Worm (Caenorhabditis elegans) whole organism, L1 larva: Measurements from ENCODE around the gene R13A5.11.

Experiments used
- C04F5.9 ChIP-seq: sonication (generic microtip); optimal IDR thresholded peaks from 2 replicates; lab custom pipeline; 2016; ENCODE audit warnings: missing genetic modification characterization, missing compliant biosample characterization
- ama-1 ChIP-seq: fragments of 150-350 bp; optimal IDR thresholded peaks from 2 replicates; lab custom pipeline; 2014
- blmp-1 ChIP-seq: fragments of 150-350 bp; optimal IDR thresholded peaks from 2 replicates; lab custom pipeline; 2014; ENCODE audit warnings: missing biosample characterization, missing genetic modification characterization
- ceh-82 ChIP-seq, 3 experiments: fragments of 150-350 bp in 1 of 3; sonication (generic microtip) in 2 of 3; optimal IDR thresholded peaks; 2 replicates each; lab custom pipeline; 2014 to 2017; ENCODE audit warnings: missing biosample characterization in 3 of 3, missing genetic modification characterization in 3 of 3
- ces-1 ChIP-seq: fragments of 150-350 bp; optimal IDR thresholded peaks from 2 replicates; lab custom pipeline; 2014; ENCODE audit warnings: missing biosample characterization, missing genetic modification reagents, missing genetic modification characterization
- dpl-1 ChIP-seq, 3 experiments: fragments of 150-350 bp in 2 of 3; sonication (generic microtip) in 1 of 3; optimal IDR thresholded peaks; 2 replicates each; lab custom pipeline; 2014 to 2017; ENCODE audit warnings: missing biosample characterization in 3 of 3, missing genetic modification characterization in 3 of 3, missing genetic modification reagents in 3 of 3
- egl-13 ChIP-seq: sonication (generic microtip); optimal IDR thresholded peaks from 2 replicates; lab custom pipeline; 2016; ENCODE audit warnings: missing genotype, missing genetic modification reagents, missing genetic modification characterization, missing compliant biosample characterization
- elt-2 ChIP-seq: sonication (generic microtip); optimal IDR thresholded peaks from 2 replicates; lab custom pipeline; 2016; ENCODE audit warnings: missing genetic modification characterization, mild to moderate bottlenecking, inconsistent platforms, missing compliant biosample characterization, missing genetic modification reagents
- elt-3 ChIP-seq, 6 experiments: fragments of 150-350 bp in 1 of 6; sonication (generic microtip); optimal IDR thresholded peaks; 2 replicates each; lab custom pipeline; 2017 to 2018; ENCODE audit warnings: missing biosample characterization in 6 of 6, missing genetic modification characterization in 6 of 6, inconsistent platforms in 1 of 6
- ets-5 ChIP-seq: fragments of 200-800 bp; sonication (Bioruptor generic); IDR thresholded peaks from 2 replicates; pipeline ENCODE4 v1.3.6; 2022; ENCODE audit warnings: missing genetic modification characterization, missing compliant biosample characterization
- fkh-8 ChIP-seq: sonication (generic microtip); optimal IDR thresholded peaks from 2 replicates; lab custom pipeline; 2016; ENCODE audit warnings: mild to moderate bottlenecking, missing genetic modification characterization, missing compliant biosample characterization
- fos-1 ChIP-seq: fragments of 150-350 bp; optimal IDR thresholded peaks from 2 replicates; lab custom pipeline; 2014; ENCODE audit warnings: missing biosample characterization, missing genetic modification characterization
- grh-1 ChIP-seq: fragments of 200-800 bp; sonication (Bioruptor generic); IDR thresholded peaks from 2 replicates; pipeline ENCODE4 v1.3.6; 2022; ENCODE audit warnings: missing genetic modification reagents, missing genetic modification characterization, missing compliant biosample characterization
- irx-1 ChIP-seq: sonication (generic microtip); optimal IDR thresholded peaks from 2 replicates; lab custom pipeline; 2016; ENCODE audit warnings: missing genetic modification characterization, missing compliant biosample characterization
- lin-13 ChIP-seq: fragments of 150-350 bp; optimal IDR thresholded peaks from 2 replicates; lab custom pipeline; 2014; ENCODE audit warnings: missing biosample characterization, missing genetic modification reagents, missing genetic modification characterization
- lin-14 ChIP-seq: fragments of 200-800 bp; sonication (Bioruptor generic); optimal IDR thresholded peaks from 2 replicates; lab custom pipeline; 2018; ENCODE audit warnings: mild to moderate bottlenecking, missing genetic modification characterization, moderate library complexity, missing compliant biosample characterization
- lin-35 ChIP-seq, 2 experiments: fragments of 150-350 bp; optimal IDR thresholded peaks; 2 replicates each; lab custom pipeline; 2014; ENCODE audit warnings: missing biosample characterization in 2 of 2, missing genetic modification characterization in 2 of 2, missing genetic modification reagents in 2 of 2
- lsy-2 ChIP-seq, 2 experiments: fragments of 150-350 bp; optimal IDR thresholded peaks; 2 replicates each; lab custom pipeline; 2014; ENCODE audit warnings: missing biosample characterization in 2 of 2, missing genetic modification characterization in 2 of 2
- nhr-12 ChIP-seq: sonication (generic microtip); optimal IDR thresholded peaks from 2 replicates; lab custom pipeline; 2017; ENCODE audit warnings: missing biosample characterization, missing genetic modification characterization
- nhr-19 ChIP-seq: fragments of 200-800 bp; sonication (Bioruptor generic); conservative IDR thresholded peaks from 2 replicates; pipeline ENCODE4 v1.3.6; 2022; ENCODE audit warnings: missing genetic modification characterization, missing compliant biosample characterization
- nhr-20 ChIP-seq: sonication (generic microtip); optimal IDR thresholded peaks from 2 replicates; lab custom pipeline; 2016; ENCODE audit warnings: mild to moderate bottlenecking, missing genetic modification characterization, missing compliant biosample characterization
- nhr-28 ChIP-seq: fragments of 150-350 bp; optimal IDR thresholded peaks from 2 replicates; lab custom pipeline; 2014; ENCODE audit warnings: missing biosample characterization, missing genetic modification characterization
- nhr-71 ChIP-seq: sonication (generic microtip); optimal IDR thresholded peaks from 2 replicates; lab custom pipeline; 2016; ENCODE audit warnings: mild to moderate bottlenecking, missing genetic modification characterization, moderate library complexity, missing compliant biosample characterization
- nhr-84 ChIP-seq: sonication (generic microtip); optimal IDR thresholded peaks from 2 replicates; lab custom pipeline; 2017; ENCODE audit warnings: missing biosample characterization, missing genetic modification characterization
- nhr-85 ChIP-seq: sonication (generic microtip); peaks from one replicate; lab custom pipeline; 2016; ENCODE audit warnings: missing genetic modification characterization, inconsistent platforms, missing compliant biosample characterization
- nhr-90 ChIP-seq: sonication (generic microtip); optimal IDR thresholded peaks from 2 replicates; lab custom pipeline; 2016; ENCODE audit warnings: mild to moderate bottlenecking, missing genetic modification characterization, missing compliant biosample characterization; ENCODE audit not compliant: poor library complexity
- rnt-1 ChIP-seq: sonication (generic microtip); optimal IDR thresholded peaks from 2 replicates; lab custom pipeline; 2016; ENCODE audit warnings: mild to moderate bottlenecking, missing genetic modification characterization, moderate library complexity, missing compliant biosample characterization
- snu-23 ChIP-seq: sonication (generic microtip); optimal IDR thresholded peaks from 2 replicates; lab custom pipeline; 2016; ENCODE audit warnings: missing genetic modification characterization, missing compliant biosample characterization
- sup-37 ChIP-seq: fragments of 200-800 bp; sonication (Bioruptor generic); optimal IDR thresholded peaks from 2 replicates; lab custom pipeline; 2018; ENCODE audit warnings: mild to moderate bottlenecking, missing genetic modification characterization, missing compliant biosample characterization
- swsn-7 ChIP-seq: sonication (generic microtip); optimal IDR thresholded peaks from 2 replicates; lab custom pipeline; 2016; ENCODE audit warnings: missing genetic modification characterization, missing compliant biosample characterization
- tbx-2 ChIP-seq: sonication (generic microtip); optimal IDR thresholded peaks from 2 replicates; lab custom pipeline; 2016; ENCODE audit warnings: missing genetic modification characterization, missing compliant biosample characterization
- tlp-1 ChIP-seq: fragments of 150-350 bp; optimal IDR thresholded peaks from 2 replicates; lab custom pipeline; 2014; ENCODE audit warnings: missing biosample characterization, missing genetic modification characterization
- unc-130 ChIP-seq: fragments of 150-350 bp; optimal IDR thresholded peaks from 2 replicates; lab custom pipeline; 2017; ENCODE audit warnings: missing biosample characterization, missing genetic modification characterization, inconsistent platforms
- unc-30 ChIP-seq: sonication (generic microtip); optimal IDR thresholded peaks from 2 replicates; lab custom pipeline; 2017; ENCODE audit warnings: missing biosample characterization, missing genetic modification characterization
- zag-1 ChIP-seq: fragments of 150-350 bp; optimal IDR thresholded peaks from 2 replicates; lab custom pipeline; 2014; ENCODE audit warnings: missing biosample characterization, missing genetic modification characterization
- zip-4 ChIP-seq: fragments of 200-800 bp; sonication (Bioruptor generic); optimal IDR thresholded peaks from 2 replicates; lab custom pipeline; 2018; ENCODE audit warnings: mild to moderate bottlenecking, missing genetic modification characterization, moderate library complexity, missing compliant biosample characterization

Gene R13A5.11

ce11 chrIII:7557930-7558470 is 35.1 kb downstream of the R13A5.11 start:
- TF ChIP-seq lsy-2 (tag; optimal IDR thresholded peaks at IDR 0.05; lab: Kevin White, UChicago) (peak; percentile 22 to 67), ces-1 (GFP tag; lab: Kevin White, UChicago) (no peak), nhr-85 (tag; lab: Kevin White, UChicago) (peak; percentile 65), snu-23 (GFP tag; lab: Kevin White, UChicago) (peak; percentile 25), elt-3 (tag; optimal IDR thresholded peaks at IDR 0.05; lab: Kevin White, UChicago) (peak in 2 of 6 experiments; percentile 25 to 36), nhr-20 (tag; lab: Kevin White, UChicago) (peak; percentile 17), grh-1 (GFP tag; lab: Robert Waterston, UW) (peak; percentile 49), nhr-71 (tag; lab: Kevin White, UChicago) (peak; percentile 16), lin-35 (GFP tag; optimal IDR thresholded peaks at IDR 0.05; lab: Kevin White, UChicago) (peak in 1 of 2 experiments; percentile 17), blmp-1 (tag; lab: Kevin White, UChicago) (peak; percentile 70), egl-13 (tag; lab: Kevin White, UChicago) (no peak), lin-14 (GFP tag; lab: Kevin White, UChicago) (peak; percentile 5), fkh-8 (no peak)

ce11 chrIII:7555360-7555759 is 37.8 kb downstream of the R13A5.11 start, which contains the start of gene ceh-13:
Gene ceh-13, plus strand, starts transcription at chrIII:7555660.
- TF ChIP-seq tlp-1 (tag; lab: Kevin White, UChicago) (no peak), dpl-1 (GFP tag; optimal IDR thresholded peaks at IDR 0.05; lab: Kevin White, UChicago) (no peak), ceh-82 (tag; optimal IDR thresholded peaks at IDR 0.05; lab: Kevin White, UChicago) (no peak), fkh-8 (no peak), ama-1 (no peak), swsn-7 (no peak), zag-1 (no peak)

ce11 chrIII:7554697-7555145 is 38.4 kb downstream of the R13A5.11 start:
- TF ChIP-seq nhr-19 (GFP tag; lab: Robert Waterston, UW) (peak; percentile 32), blmp-1 (tag; lab: Kevin White, UChicago) (peak; percentile 28), unc-130 (tag; lab: Kevin White, UChicago) (no peak), lsy-2 (tag; optimal IDR thresholded peaks at IDR 0.05; lab: Kevin White, UChicago) (peak; percentile 63 to 69), ceh-82 (tag; optimal IDR thresholded peaks at IDR 0.05; lab: Kevin White, UChicago) (no peak), irx-1 (peak; percentile 53), swsn-7 (peak; percentile 16), nhr-84 (tag; lab: Kevin White, UChicago) (no peak), nhr-12 (tag; lab: Kevin White, UChicago) (no peak), fkh-8 (no peak), elt-2 (tag; lab: Kevin White, UChicago) (no peak), ces-1 (GFP tag; lab: Kevin White, UChicago) (no peak), fos-1 (tag; lab: Kevin White, UChicago) (no peak), sup-37 (GFP tag; lab: Kevin White, UChicago) (no peak), nhr-85 (tag; lab: Kevin White, UChicago) (peak; percentile 92), nhr-71 (tag; lab: Kevin White, UChicago) (peak; percentile 56), snu-23 (GFP tag; lab: Kevin White, UChicago) (peak; percentile 34), rnt-1 (peak; percentile 53), tbx-2 (peak; percentile 22), lin-13 (no peak), ets-5 (GFP tag; lab: Robert Waterston, UW) (no peak), nhr-90 (tag; lab: Kevin White, UChicago) (peak; percentile 19), nhr-20 (tag; lab: Kevin White, UChicago) (peak; percentile 33), C04F5.9 (tag; lab: Kevin White, UChicago) (no peak), zip-4 (GFP tag; lab: Kevin White, UChicago) (no peak), lin-14 (GFP tag; lab: Kevin White, UChicago) (peak; percentile 60), unc-30 (tag; lab: Kevin White, UChicago) (no peak), nhr-28 (tag; lab: Kevin White, UChicago) (no peak)
